Fruit fly (Drosophila melanogaster): ENCODE measurements around the gene CG8774.

dm6 chr3R:13298114-13298818 is at the start of gene CG8774:
- TF ChIP-seq CG34367 (tag; optimal IDR thresholded peaks at IDR 0.05) = no peak
- no peak for TF ChIP-seq fd96Ca (GFP tag; IDR thresholded peaks at IDR 0.05)
- no peak for TF ChIP-seq gl (tag; optimal IDR thresholded peaks at IDR 0.05)
- no peak for TF ChIP-seq D1 (tag; optimal IDR thresholded peaks at IDR 0.05)
- no peak for TF ChIP-seq CG15710 (tag; optimal IDR thresholded peaks at IDR 0.05)
- no peak for TF ChIP-seq CG32121 (GFP tag; IDR thresholded peaks at IDR 0.05)
- TF ChIP-seq CG10348 (GFP tag; IDR thresholded peaks at IDR 0.05) = no peak
- TF ChIP-seq Ets98B (GFP tag; IDR thresholded peaks at IDR 0.05) = no peak
- TF ChIP-seq CG17806 (tag; optimal IDR thresholded peaks at IDR 0.05) = no peak
- no peak for TF ChIP-seq Pif1B (GFP tag; optimal IDR thresholded peaks at IDR 0.05)
- TF ChIP-seq CG12605 (GFP tag; IDR thresholded peaks at IDR 0.05) = no peak
